Fruit fly (Drosophila melanogaster) whole organism, embryonic: ENCODE measurements around the gene mbt.

Experiments used
- CG32767 ChIP-seq: fragments of 200-800 bp; sonication (Bioruptor generic); IDR thresholded peaks from 2 replicates; pipeline ENCODE4 v1.3.6; 2022; ENCODE audit warnings: missing biosample characterization, missing genetic modification characterization
- vnd ChIP-seq: fragments of 200-800 bp; sonication (Bioruptor generic); IDR thresholded peaks from 3 replicates; pipeline ENCODE4 v1.3.6; 2022; ENCODE audit warnings: missing biosample characterization, missing genetic modification characterization; ENCODE audit not compliant: partially characterized antibody

dm6 chrX:16579978-16580377, 30.5 kb upstream of the mbt start:
- TF ChIP-seq CG32767 (no peak), vnd (GFP tag; lab: Robert Waterston, UW) (no peak)
